Fruit fly (Drosophila melanogaster) whole organism, wandering third instar larva: ENCODE data around the gene CG31515.

Experiments used
- Abd-B ChIP-seq: fragments of >200 bp; optimal IDR thresholded peaks from 2 replicates; lab custom pipeline; 2017; ENCODE audit warnings: missing biosample characterization, missing genetic modification characterization
- CG32264 ChIP-seq: fragments of 200-800 bp; sonication (Bioruptor generic); optimal IDR thresholded peaks from 2 replicates; lab custom pipeline; 2016; ENCODE audit warnings: missing biosample characterization, missing genetic modification characterization
- HLH106 ChIP-seq: fragments of 200-800 bp; optimal IDR thresholded peaks from 3 replicates; lab custom pipeline; 2019; ENCODE audit warnings: missing biosample characterization, mild to moderate bottlenecking, missing genetic modification characterization, moderate library complexity
- Myc ChIP-seq: fragments of >200 bp; optimal IDR thresholded peaks from 2 replicates; lab custom pipeline; 2017
- OdsH ChIP-seq: fragments of 200-800 bp; sonication (Bioruptor generic); optimal IDR thresholded peaks from 2 replicates; lab custom pipeline; 2016; ENCODE audit warnings: missing biosample characterization, mild to moderate bottlenecking, missing genetic modification characterization
- Sp1 ChIP-seq: fragments of 200-800 bp; sonication (Bioruptor generic); optimal IDR thresholded peaks from 3 replicates; lab custom pipeline; 2019; ENCODE audit warnings: missing biosample characterization, mild to moderate bottlenecking, missing genetic modification characterization, moderate library complexity
- fru ChIP-seq: fragments of 200-800 bp; sonication (Bioruptor generic); optimal IDR thresholded peaks from 3 replicates; lab custom pipeline; 2016; ENCODE audit warnings: missing biosample characterization, mild to moderate bottlenecking, missing genetic modification characterization
- h ChIP-seq: fragments of 200-800 bp; sonication (Bioruptor generic); optimal IDR thresholded peaks from 3 replicates; lab custom pipeline; 2016; ENCODE audit warnings: missing biosample characterization, mild to moderate bottlenecking, missing genetic modification characterization
- psq ChIP-seq: fragments of 200-800 bp; sonication (Bioruptor generic); optimal IDR thresholded peaks from 3 replicates; lab custom pipeline; 2017; ENCODE audit warnings: missing biosample characterization, mild to moderate bottlenecking, missing genetic modification characterization, moderate library complexity

DNA sequence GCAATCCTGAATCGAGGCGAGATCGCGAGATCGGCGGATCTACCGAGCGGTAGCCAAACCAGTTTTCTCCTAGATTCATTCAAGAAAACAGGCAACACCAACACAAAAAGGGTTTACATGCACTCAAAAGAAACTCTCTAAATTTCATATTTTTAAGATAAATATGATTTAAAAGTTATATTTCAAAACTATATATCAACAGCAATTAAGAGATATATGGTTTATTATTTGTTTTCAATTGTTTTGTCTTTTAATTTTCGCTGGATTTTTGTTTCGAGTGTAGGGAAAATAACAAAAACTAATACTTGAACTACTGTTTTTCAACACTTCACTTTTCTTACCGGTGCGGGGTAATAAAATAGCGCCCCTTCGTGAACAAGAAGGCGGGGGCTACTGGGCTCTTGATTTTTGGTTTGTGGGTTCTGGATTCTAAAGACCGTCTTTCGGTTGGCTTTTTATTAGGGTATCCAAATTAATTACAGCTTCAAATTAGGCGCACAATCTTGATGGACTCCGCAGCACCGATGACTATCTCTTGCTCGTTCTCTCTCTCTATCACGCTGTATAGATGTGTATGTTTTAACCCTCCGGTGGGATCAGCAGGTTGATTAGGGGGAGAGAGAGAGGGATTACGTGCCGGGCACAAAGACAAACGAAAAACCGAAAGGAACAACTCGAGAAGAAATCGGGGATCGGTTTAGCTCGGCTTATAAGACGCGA, 43.5 kb downstream of the CG31515 start:
- no peak for TF ChIP-seq Abd-B (GFP tag; lab: Kevin White, UChicago)
- TF ChIP-seq Myc (lab: Kevin White, UChicago), result no peak
- no peak for TF ChIP-seq Sp1
- no peak for TF ChIP-seq CG32264 (GFP tag; lab: Kevin White, UChicago)
- no peak for TF ChIP-seq fru (GFP tag; lab: Kevin White, UChicago)
- no peak for TF ChIP-seq psq (GFP tag; lab: Kevin White, UChicago)
- TF ChIP-seq h, result no peak
- no peak for TF ChIP-seq HLH106
- no peak for TF ChIP-seq OdsH
